Worm (Caenorhabditis elegans): ENCODE results near the gene C25F9.8.
A peak's percentile ranks its signal among the peaks of the same experiment; 100 is the strongest.

Gene C25F9.8

DNA sequence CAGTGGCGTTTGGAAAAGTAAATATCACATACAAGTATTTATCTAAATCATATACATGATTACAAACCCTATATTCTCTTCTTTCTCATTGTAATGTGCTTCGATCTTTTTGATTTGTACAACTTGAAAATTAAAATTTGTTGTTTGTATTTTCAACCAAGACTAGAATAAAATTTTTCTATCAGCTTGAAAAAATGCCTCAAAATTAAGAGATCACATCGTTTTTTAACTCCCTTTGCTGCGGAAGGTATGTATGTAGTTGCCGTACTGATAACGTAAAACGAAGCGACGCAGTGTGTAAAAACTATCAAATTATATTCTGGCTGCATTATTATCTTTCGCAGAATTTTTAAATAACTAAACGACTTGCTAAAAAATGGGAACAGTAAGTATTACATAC is 23.0 kb downstream of the C25F9.8 start, which contains the start of gene C25F9.15:
Gene C25F9.15, plus strand, starts transcription at position 301 of the 400 bp plus-strand sequence.
- TF ChIP-seq blmp-1 (tag; optimal IDR thresholded peaks at IDR 0.05) (no peak), flh-1 (GFP tag; optimal IDR thresholded peaks at IDR 0.05) (no peak), M03D4.4 (tag; optimal IDR thresholded peaks at IDR 0.05) (no peak), mab-5 (tag; optimal IDR thresholded peaks at IDR 0.05) (no peak), lsy-2 (tag; optimal IDR thresholded peaks at IDR 0.05) (no peak), tbx-8 (GFP tag; optimal IDR thresholded peaks at IDR 0.05) (no peak), unc-39 (tag; optimal IDR thresholded peaks at IDR 0.05) (no peak), ceh-43 (GFP tag; optimal IDR thresholded peaks at IDR 0.05) (no peak), elt-1 (tag; optimal IDR thresholded peaks at IDR 0.05; ENCODE audit: borderline replicate concordance, insufficient read depth) (no peak), bed-3 (GFP tag; optimal IDR thresholded peaks at IDR 0.05) (no peak), nhr-28 (tag; optimal IDR thresholded peaks at IDR 0.05) (no peak), ceh-39 (tag; optimal IDR thresholded peaks at IDR 0.05) (no peak), pha-4 (tag; optimal IDR thresholded peaks at IDR 0.05) (no peak), lin-13 (tag; optimal IDR thresholded peaks at IDR 0.05) (no peak), elt-3 (tag; optimal IDR thresholded peaks at IDR 0.05) (no peak), snpc-4 (tag; optimal IDR thresholded peaks at IDR 0.05) (no peak)

DNA sequence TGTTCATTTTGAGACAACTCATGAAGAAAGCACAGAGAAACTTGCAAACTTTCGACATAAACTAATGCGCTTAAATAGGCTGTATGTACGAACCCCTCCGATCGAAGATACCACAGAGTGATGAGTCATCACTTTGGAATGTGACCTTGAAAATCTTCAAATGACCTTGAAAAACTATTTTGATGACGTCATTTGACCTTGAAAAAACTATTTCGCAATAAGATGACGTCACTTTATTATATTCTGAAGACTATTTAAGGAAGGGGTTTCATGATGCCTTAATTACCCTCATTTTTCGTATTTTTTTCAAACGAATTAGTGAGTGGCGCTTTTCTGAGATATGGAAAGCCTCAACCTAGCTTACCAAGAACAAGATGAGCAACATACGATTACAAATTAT is 26.3 kb downstream of the C25F9.8 start, which contains the start of gene C25F9.2:
Gene C25F9.2, plus strand, starts transcription at position 341 of the 400 bp plus-strand sequence.
- TF ChIP-seq zip-8 (tag; optimal IDR thresholded peaks at IDR 0.05) (peak; percentile 99), hlh-1 (tag; optimal IDR thresholded peaks at IDR 0.05) (no peak)

DNA sequence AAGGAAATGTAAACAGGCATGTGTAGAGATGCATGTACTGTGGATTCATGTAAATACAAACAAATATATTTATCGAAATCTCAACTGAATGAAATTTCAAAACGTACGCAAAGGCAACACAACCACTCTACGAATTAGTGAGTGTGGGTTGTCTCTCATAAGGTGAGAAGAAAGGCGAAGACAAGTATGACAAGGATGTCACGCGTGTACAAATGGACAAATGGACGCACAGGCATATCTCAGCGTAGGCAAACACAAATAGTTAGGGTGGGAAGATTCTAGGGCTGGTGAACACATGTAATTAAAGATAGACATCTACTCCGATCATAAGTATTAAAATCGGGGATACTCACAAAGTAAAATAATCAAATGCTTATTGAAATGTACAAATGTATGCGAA is 33.2 kb downstream of the C25F9.8 start:
- TF ChIP-seq lin-32 (GFP tag; optimal IDR thresholded peaks at IDR 0.05): no peak
- no peak for TF ChIP-seq elt-3 (tag; optimal IDR thresholded peaks at IDR 0.05)
- TF ChIP-seq tbx-8 (GFP tag; optimal IDR thresholded peaks at IDR 0.05): no peak

DNA sequence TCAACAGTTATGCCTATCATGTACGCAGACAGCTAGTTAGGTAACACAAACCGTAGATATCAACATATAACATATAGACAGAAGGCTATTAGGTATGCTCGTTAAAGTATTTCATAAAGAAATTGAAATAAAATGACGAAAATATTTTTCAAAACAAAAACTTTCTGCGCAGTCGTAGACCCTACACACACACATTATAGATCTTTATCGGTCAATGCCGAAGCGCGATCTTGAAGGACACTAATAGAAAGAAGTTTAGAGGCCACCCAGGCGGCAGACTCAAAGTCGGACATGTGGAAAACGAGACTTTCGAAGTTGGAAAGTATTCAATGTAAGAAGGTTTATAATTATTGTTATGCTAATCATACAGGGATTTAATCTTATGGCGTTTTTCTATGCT is 34.1 kb downstream of the C25F9.8 start:
- TF ChIP-seq ham-2 (GFP tag; optimal IDR thresholded peaks at IDR 0.05) (peak; percentile 71), sem-2 (GFP tag; optimal IDR thresholded peaks at IDR 0.05) (no peak), unc-39 (tag; optimal IDR thresholded peaks at IDR 0.05) (no peak), elt-1 (tag; optimal IDR thresholded peaks at IDR 0.05; ENCODE audit: borderline replicate concordance, insufficient read depth) (peak; percentile 60)

DNA sequence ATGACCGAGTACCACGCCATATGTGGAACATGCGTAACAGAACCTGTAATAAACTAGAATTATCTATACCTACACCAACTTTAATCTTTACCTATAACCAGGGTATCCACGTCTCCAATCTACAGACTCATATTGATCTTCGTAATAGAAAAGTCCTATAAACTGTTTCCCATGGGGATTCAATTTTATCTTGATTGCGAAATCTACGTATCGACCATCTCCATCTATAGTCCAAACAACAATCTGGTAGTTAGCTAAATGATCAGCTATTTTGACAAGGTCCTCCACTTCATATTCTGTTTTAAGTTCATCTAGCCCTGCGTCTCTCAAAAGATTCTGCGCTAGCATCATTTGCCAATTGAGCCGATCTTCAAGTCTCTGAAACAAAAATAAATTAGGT is 34.8 kb downstream of the C25F9.8 start:
- TF ChIP-seq bed-3 (GFP tag; optimal IDR thresholded peaks at IDR 0.05) (no peak), elt-1 (tag; optimal IDR thresholded peaks at IDR 0.05; ENCODE audit: borderline replicate concordance, insufficient read depth) (peak; percentile 98), nhr-237 (tag; optimal IDR thresholded peaks at IDR 0.05) (no peak), nhr-76 (tag; optimal IDR thresholded peaks at IDR 0.05) (no peak), zip-8 (tag; optimal IDR thresholded peaks at IDR 0.05) (no peak), ham-2 (GFP tag; optimal IDR thresholded peaks at IDR 0.05) (peak; percentile 94), elt-3 (tag; optimal IDR thresholded peaks at IDR 0.05) (no peak), mep-1 (tag; optimal IDR thresholded peaks at IDR 0.05) (no peak), sptf-1 (tag; optimal IDR thresholded peaks at IDR 0.05) (no peak)

DNA sequence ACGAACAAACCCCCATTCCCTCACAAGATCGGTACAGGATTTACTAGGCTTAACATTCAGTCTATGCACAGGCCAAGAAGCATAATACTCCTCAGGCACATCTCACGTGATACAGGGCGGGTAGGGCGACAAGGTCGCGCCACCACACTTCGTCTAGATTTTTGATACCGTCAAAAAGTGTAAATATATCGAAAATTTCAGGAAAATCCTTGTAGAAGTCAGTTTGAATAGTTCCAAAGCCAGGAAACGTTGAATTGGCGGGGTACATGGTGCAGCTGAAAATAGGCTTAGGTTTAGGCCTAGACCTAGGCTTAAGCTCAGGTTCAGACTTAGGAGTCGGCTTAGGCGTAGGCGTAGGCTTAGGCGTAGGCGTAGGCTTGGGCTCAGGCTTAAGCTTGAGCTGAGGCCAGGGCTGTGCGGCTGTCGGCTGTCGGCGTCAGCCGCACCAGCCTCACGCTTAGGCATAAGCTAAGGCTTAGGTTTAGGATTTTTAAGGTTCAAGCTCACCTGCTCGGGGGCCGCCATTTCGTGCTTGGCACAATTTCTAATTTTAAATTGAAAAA is 35.6 kb downstream of the C25F9.8 start:
- peak; percentile 25 for TF ChIP-seq sem-2 (GFP tag; optimal IDR thresholded peaks at IDR 0.05)
- TF ChIP-seq ces-1 (GFP tag; optimal IDR thresholded peaks at IDR 0.05): no peak
- no peak for TF ChIP-seq mab-5 (tag; optimal IDR thresholded peaks at IDR 0.05)
- peak; percentile 65 for TF ChIP-seq ham-2 (GFP tag; optimal IDR thresholded peaks at IDR 0.05)
- TF ChIP-seq sptf-1 (tag; optimal IDR thresholded peaks at IDR 0.05): peak; percentile 72
- peak; percentile 50 for TF ChIP-seq drap-1 (GFP tag; optimal IDR thresholded peaks at IDR 0.05)
- no peak for TF ChIP-seq ceh-83 (GFP tag; optimal IDR thresholded peaks at IDR 0.05)

DNA sequence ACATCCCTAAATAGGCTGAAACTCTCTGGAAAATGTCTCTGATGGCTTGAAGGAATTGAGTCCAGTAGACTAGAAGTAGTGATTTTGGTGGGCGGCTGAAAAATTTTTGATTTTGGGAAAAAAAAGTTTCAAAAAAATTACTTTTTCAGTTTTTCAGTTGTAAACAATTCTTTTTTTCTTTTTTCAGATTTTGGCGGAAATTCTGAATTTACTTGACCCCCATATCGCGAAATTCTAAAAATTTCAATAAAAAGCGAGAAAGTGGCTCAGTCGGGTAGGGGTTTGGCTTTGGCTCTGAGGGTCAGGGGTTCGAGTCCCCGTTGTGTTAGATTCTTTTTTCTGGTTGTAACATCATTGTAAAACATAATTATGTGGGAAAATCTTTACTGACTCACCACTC is 36.2 kb downstream of the C25F9.8 start, which contains the start of gene srw-85:
Gene srw-85, minus strand, starts transcription at position 101 of the 400 bp plus-strand sequence.
- TF ChIP-seq lin-13 (tag; optimal IDR thresholded peaks at IDR 0.05) (no peak), mls-2 (tag; optimal IDR thresholded peaks at IDR 0.05) (no peak), unc-62 (GFP tag; optimal IDR thresholded peaks at IDR 0.05) (no peak), ceh-43 (GFP tag; optimal IDR thresholded peaks at IDR 0.05) (no peak), pha-4 (tag; optimal IDR thresholded peaks at IDR 0.05) (no peak), nhr-12 (tag; optimal IDR thresholded peaks at IDR 0.05) (no peak), snpc-4 (tag; optimal IDR thresholded peaks at IDR 0.05) (no peak), cnd-1 (tag; optimal IDR thresholded peaks at IDR 0.05) (no peak), bed-3 (GFP tag; optimal IDR thresholded peaks at IDR 0.05) (no peak), mab-5 (tag; optimal IDR thresholded peaks at IDR 0.05) (no peak), blmp-1 (tag; optimal IDR thresholded peaks at IDR 0.05) (no peak), nhr-76 (tag; optimal IDR thresholded peaks at IDR 0.05) (no peak), mep-1 (tag; optimal IDR thresholded peaks at IDR 0.05) (no peak), ces-1 (GFP tag; optimal IDR thresholded peaks at IDR 0.05) (no peak), elt-1 (tag; optimal IDR thresholded peaks at IDR 0.05; ENCODE audit: borderline replicate concordance, insufficient read depth) (no peak)

Data from whole organism, mixed stage, embryonic.